Fruit fly (Drosophila melanogaster) whole organism: ENCODE results near the gene Muc26B.

ENCODE experiments used
- CG8478 ChIP-seq: fragments of >200 bp; optimal IDR thresholded peaks from 2 replicates; lab custom pipeline; 2018; ENCODE audit warnings: inconsistent platforms
- Dll ChIP-seq: fragments of >200 bp; optimal IDR thresholded peaks from 2 replicates; lab custom pipeline; 2017
- EcR ChIP-seq, 2 experiments: fragments of >200 bp; optimal IDR thresholded peaks; 2 replicates each; lab custom pipeline; 2017; ENCODE audit warnings: missing biosample characterization in 2 of 2, missing genetic modification characterization in 2 of 2, missing genetic modification reagents in 2 of 2
- pan ChIP-seq: fragments of >200 bp; optimal IDR thresholded peaks from 2 replicates; lab custom pipeline; 2017
- psq ChIP-seq: fragments of >200 bp; optimal IDR thresholded peaks from 2 replicates; lab custom pipeline; 2017
- usp ChIP-seq: fragments of >200 bp; optimal IDR thresholded peaks from 2 replicates; lab custom pipeline; 2017; ENCODE audit warnings: missing biosample characterization, missing genetic modification characterization, mixed read lengths

Gene Muc26B

dm6 chr2L:6151669-6152068 lies at the start of gene Muc26B:
Muc26B (plus strand) TSS chr2L:6151969.
- TF ChIP-seq Dll (lab: Kevin White, UChicago) (no peak), psq (lab: Kevin White, UChicago) (no peak), EcR (GFP tag; optimal IDR thresholded peaks at IDR 0.05; lab: Kevin White, UChicago) (no peak), pan (lab: Kevin White, UChicago) (no peak), usp (no peak), CG8478 (no peak)

dm6 chr2L:6109313-6109847 lies 42.4 kb upstream of the Muc26B start:
- TF ChIP-seq EcR (GFP tag; optimal IDR thresholded peaks at IDR 0.05; lab: Kevin White, UChicago) (no peak), Dll (lab: Kevin White, UChicago) (no peak), CG8478 (no peak), usp (no peak), pan (lab: Kevin White, UChicago) (no peak), psq (lab: Kevin White, UChicago) (no peak)

- TF ChIP-seq CG8478, result no peak
Observed at dm6 chr2L:6110781-6111180, 41.0 kb upstream of the Muc26B start.

dm6 chr2L:6118212-6118611 lies 33.6 kb upstream of the Muc26B start, which contains the start of gene CG31642:
CG31642 (plus strand) TSS chr2L:6118512.
- no peak for TF ChIP-seq pan (lab: Kevin White, UChicago)
- no peak for TF ChIP-seq Dll (lab: Kevin White, UChicago)
- TF ChIP-seq EcR (GFP tag; optimal IDR thresholded peaks at IDR 0.05; lab: Kevin White, UChicago), result no peak
- no peak for TF ChIP-seq usp
- TF ChIP-seq psq (lab: Kevin White, UChicago), result no peak
- TF ChIP-seq CG8478, result no peak

- TF ChIP-seq EcR (GFP tag; optimal IDR thresholded peaks at IDR 0.05; lab: Kevin White, UChicago) (no peak), pan (lab: Kevin White, UChicago) (no peak), usp (no peak), psq (lab: Kevin White, UChicago) (no peak), Dll (lab: Kevin White, UChicago) (no peak), CG8478 (no peak)
Observed at dm6 chr2L:6124815-6125214, 27.0 kb upstream of the Muc26B start, which contains the start of gene Arpc4. Arpc4 (plus strand) TSS chr2L:6125132.

dm6 chr2L:6127478-6127877 lies 24.3 kb upstream of the Muc26B start, which contains the start of gene WDR79:
WDR79 (minus strand) TSS chr2L:6127775.
- TF ChIP-seq usp (no peak), EcR (GFP tag; optimal IDR thresholded peaks at IDR 0.05; lab: Kevin White, UChicago) (no peak), Dll (lab: Kevin White, UChicago) (no peak), CG8478 (no peak)

dm6 chr2L:6130522-6131073 lies 21.2 kb upstream of the Muc26B start, which contains the start of the genes B9d2, tctn and CG9222:
B9d2 (minus strand) TSS chr2L:6130651.
tctn (minus strand) TSS chr2L:6130651.
CG9222 (plus strand) TSS chr2L:6131023.
- TF ChIP-seq EcR (GFP tag; optimal IDR thresholded peaks at IDR 0.05; lab: Kevin White, UChicago) (no peak), psq (lab: Kevin White, UChicago) (no peak), Dll (lab: Kevin White, UChicago) (no peak), usp (no peak), CG8478 (no peak), pan (lab: Kevin White, UChicago) (no peak)

dm6 chr2L:6139082-6139481 lies 12.7 kb upstream of the Muc26B start, which contains the start of gene CG13991:
CG13991 (plus strand) TSS chr2L:6139382.
- no peak for TF ChIP-seq CG8478
- TF ChIP-seq Dll (lab: Kevin White, UChicago), result no peak

dm6 chr2L:6155041-6155440 lies 3.3 kb downstream of the Muc26B start, which contains the start of gene CG31639:
CG31639 (minus strand) TSS chr2L:6155141.
- TF ChIP-seq CG8478 (no peak), usp (no peak), EcR (GFP tag; optimal IDR thresholded peaks at IDR 0.05; lab: Kevin White, UChicago) (no peak), psq (lab: Kevin White, UChicago) (no peak), Dll (lab: Kevin White, UChicago) (no peak), pan (lab: Kevin White, UChicago) (no peak)

dm6 chr2L:6160100-6160499 lies 8.3 kb downstream of the Muc26B start, which contains the start of gene CG13989:
CG13989 (plus strand) TSS chr2L:6160400.
- TF ChIP-seq usp (no peak), psq (lab: Kevin White, UChicago) (no peak), pan (lab: Kevin White, UChicago) (no peak), Dll (lab: Kevin White, UChicago) (no peak), EcR (GFP tag; optimal IDR thresholded peaks at IDR 0.05; lab: Kevin White, UChicago) (no peak), CG8478 (no peak)

dm6 chr2L:6165686-6166085 lies 13.9 kb downstream of the Muc26B start:
- TF ChIP-seq psq (lab: Kevin White, UChicago) (no peak), Dll (lab: Kevin White, UChicago) (no peak), EcR (GFP tag; optimal IDR thresholded peaks at IDR 0.05; lab: Kevin White, UChicago) (no peak), CG8478 (no peak), pan (lab: Kevin White, UChicago) (no peak), usp (no peak)

dm6 chr2L:6169119-6169518 lies 17.4 kb downstream of the Muc26B start:
- no peak for TF ChIP-seq CG8478
- no peak for TF ChIP-seq Dll (lab: Kevin White, UChicago)
- no peak for TF ChIP-seq EcR (GFP tag; optimal IDR thresholded peaks at IDR 0.05; lab: Kevin White, UChicago)
- no peak for TF ChIP-seq pan (lab: Kevin White, UChicago)
- no peak for TF ChIP-seq psq (lab: Kevin White, UChicago)
- TF ChIP-seq usp, result no peak

- TF ChIP-seq usp (no peak), Dll (lab: Kevin White, UChicago) (no peak), psq (lab: Kevin White, UChicago) (no peak), CG8478 (no peak), EcR (GFP tag; optimal IDR thresholded peaks at IDR 0.05; lab: Kevin White, UChicago) (no peak)
Observed at dm6 chr2L:6171166-6171565, 19.4 kb downstream of the Muc26B start.
